Worm (Caenorhabditis elegans) whole organism, young adult: Measurements from ENCODE around the gene acdh-10.

Experiments used
- B0035.1 ChIP-seq: sonication (generic microtip); optimal IDR thresholded peaks from 2 replicates; lab custom pipeline; 2016; ENCODE audit warnings: missing genetic modification characterization, mild to moderate bottlenecking, missing compliant biosample characterization, missing genotype, missing genetic modification reagents
- F33H1.4 ChIP-seq: fragments of 200-800 bp; sonication (Bioruptor generic); IDR thresholded peaks from 2 replicates; pipeline ENCODE4 v1.3.6; 2022; ENCODE audit warnings: missing genetic modification reagents, missing genetic modification characterization, missing compliant biosample characterization
- F49E8.2 ChIP-seq: sonication (generic microtip); optimal IDR thresholded peaks from 3 replicates; lab custom pipeline; 2017; ENCODE audit warnings: missing genetic modification characterization, mild to moderate bottlenecking, missing compliant biosample characterization, antibody characterized with exemption, moderate library complexity; ENCODE audit not compliant: insufficient read depth
- F57C9.4 ChIP-seq: sonication (generic microtip); optimal IDR thresholded peaks from 2 replicates; lab custom pipeline; 2017; ENCODE audit warnings: mild to moderate bottlenecking, missing genetic modification characterization, missing compliant biosample characterization
- K11D2.4 ChIP-seq: fragments of 200-800 bp; sonication (Bioruptor generic); IDR thresholded peaks from 2 replicates; pipeline ENCODE4 v1.3.6; 2022; ENCODE audit warnings: missing genetic modification reagents, missing genetic modification characterization, missing compliant biosample characterization
- K12H6.12 ChIP-seq: fragments of 200-800 bp; sonication (Bioruptor generic); optimal IDR thresholded peaks from 2 replicates; lab custom pipeline; 2018; ENCODE audit warnings: mild to moderate bottlenecking, missing genetic modification characterization, missing compliant biosample characterization
- T07F8.4 ChIP-seq: sonication (generic microtip); optimal IDR thresholded peaks from 2 replicates; lab custom pipeline; 2016; ENCODE audit warnings: mild to moderate bottlenecking, missing genetic modification characterization, moderate library complexity, missing compliant biosample characterization
- Y56A3A.18 ChIP-seq: fragments of 200-800 bp; sonication (Bioruptor generic); IDR thresholded peaks from 2 replicates; pipeline ENCODE4 v1.3.6; 2022; ENCODE audit warnings: missing genetic modification reagents, missing genetic modification characterization, missing compliant biosample characterization
- Y95B8A.8 ChIP-seq: fragments of 200-800 bp; sonication (Bioruptor generic); IDR thresholded peaks from 2 replicates; pipeline ENCODE4 v1.3.6; 2022; ENCODE audit warnings: missing genetic modification reagents, missing genetic modification characterization, missing compliant biosample characterization
- ZK185.1 ChIP-seq: sonication (generic microtip); optimal IDR thresholded peaks from 2 replicates; lab custom pipeline; 2016; ENCODE audit warnings: mild to moderate bottlenecking, missing genetic modification characterization, missing compliant biosample characterization; ENCODE audit not compliant: poor library complexity, severe bottlenecking
- attf-5 ChIP-seq: fragments of 200-800 bp; sonication (Bioruptor generic); optimal IDR thresholded peaks from 2 replicates; lab custom pipeline; 2018; ENCODE audit warnings: mild to moderate bottlenecking, missing genetic modification characterization, missing compliant biosample characterization
- bed-1 ChIP-seq: fragments of 200-800 bp; sonication (Bioruptor generic); IDR thresholded peaks from 2 replicates; pipeline ENCODE4 v1.3.6; 2022; ENCODE audit warnings: missing genetic modification reagents, missing genetic modification characterization, missing compliant biosample characterization
- cebp-1 ChIP-seq, 2 experiments: fragments of 200-800 bp in 1 of 2; sonication (Bioruptor generic) in 1 of 2; sonication (generic microtip) in 1 of 2; IDR thresholded peaks in 1 of 2; optimal IDR thresholded peaks in 1 of 2; 2 replicates each; pipeline versions ENCODE4 v1.3.6 to Lab custom; 2017 to 2022; ENCODE audit warnings: missing compliant biosample characterization in 2 of 2, missing genetic modification characterization in 2 of 2, mild to moderate bottlenecking in 1 of 2, missing genetic modification reagents in 1 of 2, moderate library complexity in 1 of 2
- ceh-27 ChIP-seq: fragments of 200-800 bp; sonication (Bioruptor generic); optimal IDR thresholded peaks from 2 replicates; lab custom pipeline; 2018; ENCODE audit warnings: mild to moderate bottlenecking, missing genetic modification characterization, moderate library complexity, missing compliant biosample characterization
- ceh-58 ChIP-seq: fragments of 200-800 bp; sonication (Bioruptor generic); IDR thresholded peaks from 2 replicates; pipeline ENCODE4 v1.3.6; 2022; ENCODE audit warnings: missing genetic modification characterization, missing compliant biosample characterization
- die-1 ChIP-seq: sonication (generic microtip); optimal IDR thresholded peaks from 2 replicates; lab custom pipeline; 2016; ENCODE audit warnings: missing genotype, mild to moderate bottlenecking, missing genetic modification characterization, missing compliant biosample characterization
- dox-1 ChIP-seq: fragments of 200-800 bp; sonication (Bioruptor generic); IDR thresholded peaks from 2 replicates; pipeline ENCODE4 v1.3.6; 2022; ENCODE audit warnings: missing genetic modification reagents, missing genetic modification characterization, missing compliant biosample characterization
- ekl-4 ChIP-seq: fragments of 200-800 bp; sonication (Bioruptor generic); IDR thresholded peaks from 2 replicates; pipeline ENCODE4 v1.3.6; 2022; ENCODE audit warnings: missing genetic modification reagents, missing genetic modification characterization, missing compliant biosample characterization
- gei-17 ChIP-seq: fragments of 200-800 bp; sonication (Bioruptor generic); optimal IDR thresholded peaks from 2 replicates; lab custom pipeline; 2018; ENCODE audit warnings: mild to moderate bottlenecking, missing genetic modification characterization, missing compliant biosample characterization
- hmg-1.2 ChIP-seq: fragments of 200-800 bp; sonication (Bioruptor generic); IDR thresholded peaks from 2 replicates; pipeline ENCODE4 v1.3.6; 2022; ENCODE audit warnings: missing genetic modification reagents, missing genetic modification characterization, missing compliant biosample characterization
- let-607 ChIP-seq, 2 experiments: fragments of 200-800 bp in 1 of 2; sonication (Bioruptor generic) in 1 of 2; sonication (generic microtip) in 1 of 2; optimal IDR thresholded peaks; 2 replicates each; lab custom pipeline; 2016 to 2018; ENCODE audit warnings: mild to moderate bottlenecking in 2 of 2, missing compliant biosample characterization in 2 of 2, missing genetic modification characterization in 2 of 2, moderate library complexity in 2 of 2, missing genotype in 1 of 2
- lin-35 ChIP-seq, 3 experiments: fragments of 150-350 bp in 2 of 3; sonication (generic microtip) in 1 of 3; optimal IDR thresholded peaks; 2 replicates each; lab custom pipeline; 2014 to 2018; ENCODE audit warnings: missing biosample characterization in 3 of 3, missing genetic modification characterization in 3 of 3, missing genetic modification reagents in 3 of 3
- lin-40 ChIP-seq: sonication (generic microtip); optimal IDR thresholded peaks from 2 replicates; lab custom pipeline; 2016; ENCODE audit warnings: missing genetic modification characterization, mild to moderate bottlenecking, missing compliant biosample characterization, missing genotype, missing genetic modification reagents
- lsy-27 ChIP-seq: sonication (generic microtip); optimal IDR thresholded peaks from 2 replicates; lab custom pipeline; 2017; ENCODE audit warnings: missing genetic modification characterization, mild to moderate bottlenecking, missing compliant biosample characterization, antibody characterized with exemption, missing genotype, borderline replicate concordance; ENCODE audit not compliant: insufficient read depth
- madf-6 ChIP-seq: fragments of 200-800 bp; sonication (Bioruptor generic); IDR thresholded peaks from 2 replicates; pipeline ENCODE4 v1.3.6; 2022; ENCODE audit warnings: missing genetic modification reagents, missing genetic modification characterization, missing compliant biosample characterization
- mel-28 ChIP-seq: sonication (generic microtip); optimal IDR thresholded peaks from 2 replicates; lab custom pipeline; 2016; ENCODE audit warnings: borderline replicate concordance, mild to moderate bottlenecking, missing genetic modification characterization, missing compliant biosample characterization
- mxl-1 ChIP-seq: sonication (generic microtip); optimal IDR thresholded peaks from 2 replicates; lab custom pipeline; 2016; ENCODE audit warnings: missing genetic modification characterization, missing compliant biosample characterization
- nfya-1 ChIP-seq: sonication (generic microtip); optimal IDR thresholded peaks from 2 replicates; lab custom pipeline; 2017; ENCODE audit warnings: antibody characterized with exemption, missing compliant biosample characterization, missing genetic modification characterization, borderline replicate concordance; ENCODE audit not compliant: insufficient read depth
- nfyb-1 ChIP-seq: fragments of 200-800 bp; sonication (Bioruptor generic); IDR thresholded peaks from 2 replicates; pipeline ENCODE4 v1.3.6; 2022; ENCODE audit warnings: missing genetic modification reagents, missing genetic modification characterization, missing compliant biosample characterization
- nhr-80 ChIP-seq: sonication (generic microtip); optimal IDR thresholded peaks from 2 replicates; lab custom pipeline; 2016; ENCODE audit warnings: missing genetic modification characterization, missing compliant biosample characterization
- nhr-90 ChIP-seq: sonication (generic microtip); optimal IDR thresholded peaks from 2 replicates; lab custom pipeline; 2016; ENCODE audit warnings: missing genotype, mild to moderate bottlenecking, missing genetic modification characterization, missing compliant biosample characterization
- pbrm-1 ChIP-seq: fragments of 200-800 bp; sonication (Bioruptor generic); IDR thresholded peaks from 2 replicates; pipeline ENCODE4 v1.3.6; 2022; ENCODE audit warnings: missing genetic modification reagents, missing genetic modification characterization, missing compliant biosample characterization
- rcor-1 ChIP-seq: fragments of 200-800 bp; sonication (Bioruptor generic); IDR thresholded peaks from 2 replicates; pipeline ENCODE4 v1.3.6; 2022; ENCODE audit warnings: missing genetic modification reagents, missing genetic modification characterization, missing compliant biosample characterization
- repo-1 ChIP-seq: sonication (generic microtip); optimal IDR thresholded peaks from 2 replicates; lab custom pipeline; 2017; ENCODE audit warnings: mild to moderate bottlenecking, missing genetic modification characterization, missing compliant biosample characterization
- snpc-1.1 ChIP-seq: sonication (generic microtip); optimal IDR thresholded peaks from 2 replicates; lab custom pipeline; 2017; ENCODE audit warnings: missing genetic modification characterization, mild to moderate bottlenecking, missing compliant biosample characterization, antibody characterized with exemption, moderate library complexity, missing genotype, missing genetic modification reagents; ENCODE audit not compliant: insufficient read depth
- snpc-1.3 ChIP-seq: sonication (generic microtip); optimal IDR thresholded peaks from 2 replicates; lab custom pipeline; 2017; ENCODE audit warnings: missing genetic modification characterization, mild to moderate bottlenecking, missing compliant biosample characterization, antibody characterized with exemption, moderate library complexity, missing genotype, missing genetic modification reagents; ENCODE audit not compliant: insufficient read depth
- snpc-4 ChIP-seq, 5 experiments: fragments of 150-350 bp in 1 of 5; sonication (generic microtip) in 4 of 5; optimal IDR thresholded peaks; 2 replicates each; lab custom pipeline; 2014 to 2018; ENCODE audit warnings: missing genetic modification characterization in 5 of 5, missing biosample characterization in 3 of 5, antibody characterized with exemption in 2 of 5, mild to moderate bottlenecking in 2 of 5, missing compliant biosample characterization in 2 of 5, missing genotype in 2 of 5, moderate library complexity in 2 of 5, missing genetic modification reagents in 1 of 5
- unc-62 ChIP-seq: fragments of 150-350 bp; optimal IDR thresholded peaks from 2 replicates; lab custom pipeline; 2014; ENCODE audit warnings: missing biosample characterization, missing genetic modification reagents, missing genetic modification characterization

The acdh-10 gene

DNA sequence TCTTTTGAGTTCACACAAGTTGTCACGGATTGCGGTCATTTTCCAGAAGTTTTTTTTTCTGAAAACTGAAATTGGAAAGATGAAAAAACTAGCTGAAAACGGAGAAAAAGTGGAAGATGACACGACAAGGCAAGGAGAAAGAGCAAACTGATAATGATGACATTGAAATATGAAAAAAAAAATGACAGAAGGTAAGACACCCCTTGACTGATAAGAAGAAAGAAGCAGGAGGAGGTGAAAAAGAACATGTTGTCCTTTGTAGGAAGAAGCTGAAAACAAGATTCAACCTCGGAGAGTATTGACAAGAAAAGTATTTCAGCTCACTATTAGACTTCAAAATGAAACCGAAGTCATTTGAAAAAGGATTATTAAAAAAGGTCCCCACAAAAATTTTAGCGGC lies 19.6 kb downstream of the acdh-10 start, which contains the start of gene B0302.5:
TSS of gene B0302.5 (minus strand) at position 58 of the 400 bp plus-strand sequence.
- no peak for TF ChIP-seq F57C9.4 (tag; lab: Kevin White, UChicago)
- TF ChIP-seq let-607 (tag; optimal IDR thresholded peaks at IDR 0.05; lab: Kevin White, UChicago), result peak in 1 of 2 experiments; percentile 26
- no peak for TF ChIP-seq F33H1.4 (GFP tag; lab: Robert Waterston, UW)
- TF ChIP-seq nhr-80 (tag; lab: Kevin White, UChicago), result peak; percentile 84
- no peak for TF ChIP-seq snpc-1.3 (tag; lab: Kevin White, UChicago)
- TF ChIP-seq Y95B8A.8 (GFP tag; lab: Robert Waterston, UW), result no peak
- TF ChIP-seq nhr-90 (tag; lab: Kevin White, UChicago), result no peak
- TF ChIP-seq bed-1 (GFP tag; lab: Robert Waterston, UW), result no peak
- no peak for TF ChIP-seq hmg-1.2 (GFP tag; lab: Robert Waterston, UW)

DNA sequence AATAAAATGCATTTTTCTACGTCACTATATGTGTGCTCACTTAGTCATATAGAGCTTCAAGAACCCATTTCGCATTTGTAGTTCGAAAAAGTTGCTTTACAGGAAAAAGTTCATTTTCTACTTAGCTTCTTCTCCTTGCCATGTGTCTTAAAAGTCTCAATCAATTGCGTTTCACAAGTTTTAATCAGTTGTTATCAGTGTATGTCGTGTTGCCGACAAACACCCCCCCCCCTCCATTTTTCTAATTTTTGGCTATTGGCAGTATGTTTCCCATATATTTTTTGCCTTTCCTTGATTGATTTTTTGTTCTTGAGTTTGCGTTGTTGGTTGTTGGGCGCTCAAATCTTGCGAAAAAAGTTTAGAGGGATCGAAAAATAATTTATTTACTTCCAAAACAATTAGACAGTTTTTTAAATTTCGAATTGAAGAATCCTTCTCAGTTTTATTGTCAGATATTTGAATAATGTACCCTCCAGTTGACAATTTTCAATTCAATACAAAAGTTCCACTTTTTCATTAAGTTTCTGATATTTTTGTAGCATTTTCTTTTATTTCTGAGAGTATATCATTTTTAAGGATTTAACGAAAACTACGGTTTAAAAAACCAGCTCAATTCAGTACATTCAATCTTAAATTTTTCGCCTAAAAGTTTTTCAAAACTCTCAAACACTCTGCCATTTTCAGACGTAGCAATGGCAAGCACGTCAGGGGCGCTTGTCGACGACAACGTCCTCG lies 28.8 kb downstream of the acdh-10 start, which contains the start of gene sid-3:
TSS of gene sid-3 (plus strand) at position 685 of the 735 bp plus-strand sequence.
- no peak for TF ChIP-seq snpc-4 (GFP tag; optimal IDR thresholded peaks at IDR 0.05; lab: Kevin White, UChicago)
- TF ChIP-seq snpc-4 (tag; optimal IDR thresholded peaks at IDR 0.05; lab: Kevin White, UChicago), result peak in 1 of 4 experiments; percentile 3
- no peak for TF ChIP-seq T07F8.4 (tag; lab: Kevin White, UChicago)
- TF ChIP-seq dox-1, result peak; percentile 42; the same call in 1 of the 2 replicates
- TF ChIP-seq nhr-80 (tag; lab: Kevin White, UChicago), result peak; percentile 89
- TF ChIP-seq let-607 (tag; optimal IDR thresholded peaks at IDR 0.05; lab: Kevin White, UChicago), result no peak
- TF ChIP-seq cebp-1 (GFP tag; IDR thresholded peaks at IDR 0.05; lab: Robert Waterston, UW), result no peak
- peak; percentile 16 for TF ChIP-seq cebp-1 (tag; optimal IDR thresholded peaks at IDR 0.05; lab: Kevin White, UChicago)

- peak; percentile 10 for TF ChIP-seq die-1 (tag; lab: Kevin White, UChicago)
- peak; percentile 59 for TF ChIP-seq ceh-27
- peak in 1 of 3 experiments; percentile 28 for TF ChIP-seq lin-35 (GFP tag; optimal IDR thresholded peaks at IDR 0.05; lab: Kevin White, UChicago)
- peak; percentile 50; the same call in 1 of the 2 replicates for TF ChIP-seq K11D2.4 (GFP tag; lab: Robert Waterston, UW)
- peak; percentile 50 for TF ChIP-seq unc-62
- TF ChIP-seq dox-1, result peak; percentile 77
- no peak for TF ChIP-seq nfya-1
- TF ChIP-seq Y95B8A.8 (GFP tag; lab: Robert Waterston, UW), result no peak
- peak; percentile 60 for TF ChIP-seq lin-40 (tag; lab: Kevin White, UChicago)
- TF ChIP-seq lsy-27, result no peak
- 0 out of 2 replicates have a peak, but pooled peaks have one; percentile 56 for TF ChIP-seq nfyb-1
- TF ChIP-seq K12H6.12 (tag; lab: Kevin White, UChicago), result peak; percentile 64
- TF ChIP-seq ceh-58 (GFP tag; lab: Robert Waterston, UW), result no peak
- TF ChIP-seq mel-28 (tag; lab: Kevin White, UChicago), result no peak
- no peak for TF ChIP-seq F49E8.2 (tag; lab: Kevin White, UChicago)
- TF ChIP-seq cebp-1 (GFP tag; IDR thresholded peaks at IDR 0.05; lab: Robert Waterston, UW), result peak; percentile 97
- TF ChIP-seq cebp-1 (tag; optimal IDR thresholded peaks at IDR 0.05; lab: Kevin White, UChicago), result peak; percentile 99
- TF ChIP-seq snpc-4 (GFP tag; optimal IDR thresholded peaks at IDR 0.05; lab: Kevin White, UChicago), result no peak
- TF ChIP-seq snpc-4 (tag; optimal IDR thresholded peaks at IDR 0.05; lab: Kevin White, UChicago), result peak in 2 of 4 experiments; percentile 30 to 48
- TF ChIP-seq ZK185.1 (tag; lab: Kevin White, UChicago), result peak; percentile 29
- TF ChIP-seq nhr-80 (tag; lab: Kevin White, UChicago), result peak; percentile 60
- TF ChIP-seq gei-17 (GFP tag; lab: Kevin White, UChicago), result peak; percentile 11
- TF ChIP-seq madf-6 (GFP tag; lab: Robert Waterston, UW), result no peak
- TF ChIP-seq Y56A3A.18 (GFP tag; lab: Robert Waterston, UW), result no peak
- TF ChIP-seq ekl-4 (GFP tag; lab: Robert Waterston, UW), result 0 out of 2 replicates have a peak, but pooled peaks have one; percentile 25
- no peak for TF ChIP-seq pbrm-1 (GFP tag; lab: Robert Waterston, UW)
- peak; percentile 33 for TF ChIP-seq attf-5
- no peak for TF ChIP-seq snpc-1.1
- 0 out of 2 replicates have a peak, but pooled peaks have one; percentile 15 for TF ChIP-seq rcor-1
- no peak for TF ChIP-seq mxl-1
- TF ChIP-seq repo-1 (tag; lab: Kevin White, UChicago), result no peak
- no peak for TF ChIP-seq B0035.1 (tag; lab: Kevin White, UChicago)
Measured at ce11 chrX:17184363-17184762, 30.3 kb downstream of the acdh-10 start.
